Fruit fly (Drosophila melanogaster) whole organism, prepupa: ENCODE measurements around the gene tilB.

Experiments used
- CG16779 ChIP-seq: fragments of 200-800 bp; sonication (Bioruptor generic); optimal IDR thresholded peaks from 3 replicates; lab custom pipeline; 2017; ENCODE audit warnings: missing biosample characterization, mild to moderate bottlenecking, missing genetic modification characterization
- CG34406 ChIP-seq: fragments of 200-800 bp; sonication (Bioruptor generic); optimal IDR thresholded peaks from 3 replicates; lab custom pipeline; 2016; ENCODE audit warnings: missing biosample characterization, missing genetic modification characterization
- CG9139 ChIP-seq: fragments of 200-800 bp; sonication (Bioruptor generic); optimal IDR thresholded peaks from 3 replicates; lab custom pipeline; 2017; ENCODE audit warnings: missing biosample characterization, mild to moderate bottlenecking, missing genetic modification characterization
- Hr39 ChIP-seq: fragments of 200-800 bp; sonication (Bioruptor generic); optimal IDR thresholded peaks from 2 replicates; lab custom pipeline; 2016; ENCODE audit warnings: missing biosample characterization, missing genetic modification characterization

DNA sequence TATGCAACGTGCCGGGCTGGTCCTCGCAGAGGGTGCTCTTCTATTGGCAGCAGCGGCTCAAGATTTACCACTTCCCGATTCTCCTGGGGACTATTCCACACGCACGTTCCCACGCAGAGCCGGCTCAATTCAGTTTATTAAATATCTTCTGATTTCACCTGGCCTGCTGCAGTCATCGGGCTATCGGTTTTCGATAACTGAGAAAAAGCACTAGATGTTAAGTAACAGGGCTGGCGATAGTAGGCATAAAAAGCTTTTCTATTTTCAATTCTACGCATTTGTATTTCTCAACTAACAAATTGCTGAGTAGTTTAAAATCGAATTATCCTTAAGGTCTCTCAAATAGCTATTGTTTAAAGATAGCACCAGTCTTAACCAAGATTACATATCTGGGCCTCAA, 22.3 kb downstream of the tilB start, which contains the start of gene CG14613:
- no peak for TF ChIP-seq CG9139 (GFP tag; lab: Kevin White, UChicago)
- TF ChIP-seq Hr39 (GFP tag; lab: Kevin White, UChicago) = no peak
- no peak for TF ChIP-seq CG16779
- TF ChIP-seq CG34406 (GFP tag; lab: Kevin White, UChicago) = no peak
